Fruit fly (Drosophila melanogaster) whole organism, embryonic: ENCODE measurements around the gene CG9928.

Source experiments
- BEAF-32 ChIP-seq: fragments of 200-800 bp; sonication (Bioruptor generic); optimal IDR thresholded peaks from 3 replicates; lab custom pipeline; 2017; ENCODE audit warnings: missing biosample characterization, missing genetic modification characterization, mild to moderate bottlenecking, moderate library complexity, missing genetic modification reagents
- CG10959 ChIP-seq: fragments of 200-800 bp; sonication (Bioruptor generic); IDR thresholded peaks from 2 replicates; pipeline ENCODE4 v1.3.6; 2022; ENCODE audit warnings: missing biosample characterization, missing genetic modification characterization
- CG11560 ChIP-seq: fragments of 200-800 bp; sonication (Bioruptor generic); IDR thresholded peaks from 3 replicates; pipeline ENCODE4 v1.3.6; 2022; ENCODE audit warnings: missing biosample characterization, missing genetic modification characterization
- CG12391 ChIP-seq: fragments of 200-800 bp; sonication (Bioruptor generic); optimal IDR thresholded peaks from 3 replicates; lab custom pipeline; 2018; ENCODE audit warnings: missing biosample characterization, mild to moderate bottlenecking, missing genetic modification characterization, moderate library complexity
- CG13287 ChIP-seq: fragments of 200-800 bp; sonication (Bioruptor generic); IDR thresholded peaks from 2 replicates; pipeline ENCODE4 v1.3.6; 2022; ENCODE audit warnings: missing biosample characterization, missing genetic modification characterization; ENCODE audit not compliant: partially characterized antibody
- CG1647 ChIP-seq: fragments of 200-800 bp; sonication (Bioruptor generic); optimal IDR thresholded peaks from 3 replicates; lab custom pipeline; 2016; ENCODE audit warnings: missing biosample characterization, missing genetic modification characterization
- CG16779 ChIP-seq: fragments of 200-800 bp; sonication (Bioruptor generic); IDR thresholded peaks from 2 replicates; pipeline ENCODE4 v1.3.6; 2022; ENCODE audit warnings: missing biosample characterization, missing genetic modification characterization
- CG16863 ChIP-seq: fragments of 200-800 bp; sonication (Bioruptor generic); optimal IDR thresholded peaks from 3 replicates; lab custom pipeline; 2016; ENCODE audit warnings: missing biosample characterization, missing genetic modification characterization
- CG18476 ChIP-seq: fragments of 200-800 bp; sonication (Bioruptor generic); optimal IDR thresholded peaks from 2 replicates; lab custom pipeline; 2016; ENCODE audit warnings: missing biosample characterization, mild to moderate bottlenecking, missing genetic modification characterization
- CG18619 ChIP-seq: fragments of 200-800 bp; sonication (Bioruptor generic); optimal IDR thresholded peaks from 3 replicates; lab custom pipeline; 2017; ENCODE audit warnings: missing biosample characterization, mild to moderate bottlenecking, missing genetic modification characterization
- CG32532 ChIP-seq: fragments of 200-800 bp; sonication (Bioruptor generic); IDR thresholded peaks from 2 replicates; pipeline ENCODE4 v1.3.6; 2022; ENCODE audit warnings: missing biosample characterization, missing genetic modification characterization
- CG34422 ChIP-seq: fragments of 200-800 bp; sonication (Bioruptor generic); IDR thresholded peaks from 3 replicates; pipeline ENCODE4 v1.3.6; 2022; ENCODE audit warnings: missing biosample characterization, missing genetic modification characterization
- CG3995 ChIP-seq: fragments of 200-800 bp; sonication (Bioruptor generic); optimal IDR thresholded peaks from 3 replicates; lab custom pipeline; 2016; ENCODE audit warnings: missing biosample characterization, missing genetic modification characterization
- CG4282 ChIP-seq: fragments of 200-800 bp; sonication (Bioruptor generic); optimal IDR thresholded peaks from 2 replicates; lab custom pipeline; 2016; ENCODE audit warnings: missing biosample characterization, missing genetic modification characterization
- CG4360 ChIP-seq: fragments of 200-800 bp; sonication (Bioruptor generic); IDR thresholded peaks from 2 replicates; pipeline ENCODE4 v1.3.6; 2022; ENCODE audit warnings: missing biosample characterization, missing genetic modification characterization
- CG6254 ChIP-seq: fragments of 200-800 bp; sonication (Bioruptor generic); optimal IDR thresholded peaks from 3 replicates; lab custom pipeline; 2017; ENCODE audit warnings: mild to moderate bottlenecking, missing biosample characterization, missing genetic modification reagents, missing genetic modification characterization
- CG6854 ChIP-seq: fragments of 200-800 bp; sonication (Bioruptor generic); optimal IDR thresholded peaks from 3 replicates; lab custom pipeline; 2017; ENCODE audit warnings: missing biosample characterization, mild to moderate bottlenecking, missing genetic modification characterization
- CG7963 ChIP-seq: fragments of 200-800 bp; sonication (Bioruptor generic); IDR thresholded peaks from 3 replicates; pipeline ENCODE4 v1.3.6; 2022; ENCODE audit warnings: missing biosample characterization, missing genetic modification characterization; ENCODE audit not compliant: partially characterized antibody
- CTCF ChIP-seq: fragments of 200-800 bp; sonication (Bioruptor generic); optimal IDR thresholded peaks from 2 replicates; lab custom pipeline; 2017; ENCODE audit warnings: missing biosample characterization, mild to moderate bottlenecking, missing genetic modification characterization, moderate library complexity
- CrebB ChIP-seq: fragments of 200-800 bp; sonication (Bioruptor generic); optimal IDR thresholded peaks from 3 replicates; lab custom pipeline; 2018; ENCODE audit warnings: missing biosample characterization, mild to moderate bottlenecking, missing genetic modification characterization
- E2f2 ChIP-seq: fragments of 200-800 bp; sonication (Bioruptor generic); IDR thresholded peaks from 2 replicates; pipeline ENCODE4 v1.3.6; 2022; ENCODE audit warnings: missing biosample characterization, missing genetic modification characterization
- Ets65A ChIP-seq: fragments of 200-800 bp; sonication (Bioruptor generic); peaks from one replicate; lab custom pipeline; 2016; ENCODE audit warnings: missing biosample characterization, missing genetic modification characterization
- H15 ChIP-seq: fragments of 200-800 bp; sonication (Bioruptor generic); IDR thresholded peaks from 3 replicates; pipeline ENCODE4 v1.3.6; 2022; ENCODE audit warnings: missing biosample characterization, missing genetic modification characterization
- HLHmδ ChIP-seq: fragments of 200-800 bp; sonication (Bioruptor generic); optimal IDR thresholded peaks from 2 replicates; lab custom pipeline; 2018; ENCODE audit warnings: missing biosample characterization, mild to moderate bottlenecking, missing genetic modification characterization, moderate library complexity
- Hmr ChIP-seq: fragments of 200-800 bp; sonication (Bioruptor generic); optimal IDR thresholded peaks from 3 replicates; lab custom pipeline; 2017; ENCODE audit warnings: mild to moderate bottlenecking, missing biosample characterization, missing genetic modification reagents, missing genetic modification characterization
- Hr39 ChIP-seq: fragments of >200 bp; optimal IDR thresholded peaks from 2 replicates; lab custom pipeline; 2017
- Hsf ChIP-seq: fragments of 200-800 bp; sonication (Bioruptor generic); optimal IDR thresholded peaks from 3 replicates; lab custom pipeline; 2016; ENCODE audit warnings: missing biosample characterization, missing genetic modification characterization
- MESR4 ChIP-seq: fragments of 200-800 bp; sonication (Bioruptor generic); optimal IDR thresholded peaks from 2 replicates; lab custom pipeline; 2018; ENCODE audit warnings: missing biosample characterization, mild to moderate bottlenecking, missing genetic modification characterization, moderate library complexity
- Poxn ChIP-seq: fragments of 200-800 bp; sonication (Bioruptor generic); IDR thresholded peaks from 2 replicates; pipeline ENCODE4 v1.3.6; 2022; ENCODE audit warnings: missing biosample characterization, missing genetic modification characterization
- Rfx ChIP-seq: fragments of 200-800 bp; sonication (Bioruptor generic); IDR thresholded peaks from 2 replicates; pipeline ENCODE4 v1.3.6; 2022; ENCODE audit warnings: missing biosample characterization, missing genetic modification characterization
- Sin3A ChIP-seq: fragments of >200 bp; optimal IDR thresholded peaks from 2 replicates; lab custom pipeline; 2018
- Xrp1 ChIP-seq: fragments of 200-800 bp; sonication (Bioruptor generic); IDR thresholded peaks from 2 replicates; pipeline ENCODE4 v1.3.6; 2022; ENCODE audit warnings: missing biosample characterization, missing genetic modification characterization
- al ChIP-seq: fragments of 200-800 bp; sonication (Bioruptor generic); IDR thresholded peaks from 2 replicates; pipeline ENCODE4 v1.3.6; 2022; ENCODE audit warnings: missing biosample characterization, missing genetic modification characterization
- ci ChIP-seq: fragments of 200-800 bp; sonication (Bioruptor generic); IDR thresholded peaks from 3 replicates; pipeline ENCODE4 v1.3.6; 2022; ENCODE audit warnings: missing biosample characterization, missing genetic modification characterization
- crp ChIP-seq, 2 experiments: fragments of 200-800 bp; sonication (Bioruptor generic); optimal IDR thresholded peaks; 2 replicates in 1 of 2; 3 replicates in 1 of 2; lab custom pipeline; 2017; ENCODE audit warnings: missing biosample characterization in 2 of 2, missing genetic modification characterization in 2 of 2, mild to moderate bottlenecking in 1 of 2, moderate library complexity in 1 of 2
- dmrt11E ChIP-seq: fragments of 200-800 bp; sonication (Bioruptor generic); optimal IDR thresholded peaks from 3 replicates; lab custom pipeline; 2018; ENCODE audit warnings: missing biosample characterization, mild to moderate bottlenecking, missing genetic modification characterization, moderate library complexity
- ftz-f1 ChIP-seq: fragments of 200-800 bp; sonication (Bioruptor generic); optimal IDR thresholded peaks from 2 replicates; lab custom pipeline; 2016; ENCODE audit warnings: missing biosample characterization, missing genetic modification characterization
- gfzf ChIP-seq: fragments of 200-800 bp; sonication (Bioruptor generic); optimal IDR thresholded peaks from 2 replicates; lab custom pipeline; 2016; ENCODE audit warnings: missing biosample characterization, mild to moderate bottlenecking, missing genetic modification characterization, moderate library complexity
- gro ChIP-seq: fragments of 200-800 bp; sonication (Bioruptor generic); optimal IDR thresholded peaks from 2 replicates; lab custom pipeline; 2016; ENCODE audit warnings: missing biosample characterization, missing genetic modification characterization
- gsb-n ChIP-seq: fragments of 200-800 bp; sonication (Bioruptor generic); optimal IDR thresholded peaks from 3 replicates; lab custom pipeline; 2018; ENCODE audit warnings: missing biosample characterization, mild to moderate bottlenecking, missing genetic modification characterization
- ind ChIP-seq: fragments of 200-800 bp; sonication (Bioruptor generic); optimal IDR thresholded peaks from 3 replicates; lab custom pipeline; 2016; ENCODE audit warnings: missing biosample characterization, missing genetic modification characterization
- inv ChIP-seq: fragments of 200-800 bp; sonication (Bioruptor generic); IDR thresholded peaks from 2 replicates; pipeline ENCODE4 v1.3.6; 2022; ENCODE audit warnings: missing biosample characterization, missing genetic modification characterization; ENCODE audit not compliant: partially characterized antibody
- lilli ChIP-seq: fragments of 200-800 bp; sonication (Bioruptor generic); optimal IDR thresholded peaks from 3 replicates; lab custom pipeline; 2016; ENCODE audit warnings: missing biosample characterization, missing genetic modification characterization
- mam ChIP-seq: fragments of 200-800 bp; sonication (Bioruptor generic); optimal IDR thresholded peaks from 3 replicates; lab custom pipeline; 2016; ENCODE audit warnings: missing biosample characterization, missing genetic modification characterization
- peb ChIP-seq: fragments of 200-800 bp; sonication (Bioruptor generic); IDR thresholded peaks from 2 replicates; pipeline ENCODE4 v1.3.6; 2022; ENCODE audit warnings: missing biosample characterization, missing genetic modification characterization
- seq ChIP-seq: fragments of 200-800 bp; sonication (Bioruptor generic); IDR thresholded peaks from 2 replicates; pipeline ENCODE4 v1.3.6; 2022; ENCODE audit warnings: missing biosample characterization, missing genetic modification characterization
- stwl ChIP-seq: fragments of 200-800 bp; sonication (Bioruptor generic); optimal IDR thresholded peaks from 3 replicates; lab custom pipeline; 2018; ENCODE audit warnings: missing biosample characterization, mild to moderate bottlenecking, missing genetic modification characterization, moderate library complexity
- trem ChIP-seq: fragments of 200-800 bp; optimal IDR thresholded peaks from 3 replicates; lab custom pipeline; 2019; ENCODE audit warnings: missing biosample characterization, mild to moderate bottlenecking, missing genetic modification characterization, moderate library complexity
- unc-4 ChIP-seq: fragments of 200-800 bp; sonication (Bioruptor generic); IDR thresholded peaks from 2 replicates; pipeline ENCODE4 v1.3.6; 2022; ENCODE audit warnings: missing biosample characterization, missing genetic modification characterization; ENCODE audit not compliant: partially characterized antibody
- vfl ChIP-seq: fragments of 200-800 bp; sonication (Bioruptor generic); optimal IDR thresholded peaks from 2 replicates; lab custom pipeline; 2016; ENCODE audit warnings: missing biosample characterization, missing genetic modification characterization
- z ChIP-seq: fragments of 200-800 bp; sonication (Bioruptor generic); IDR thresholded peaks from 3 replicates; pipeline ENCODE4 v1.3.6; 2022; ENCODE audit warnings: missing biosample characterization, missing genetic modification characterization
- zen ChIP-seq: fragments of 200-800 bp; sonication (Bioruptor generic); optimal IDR thresholded peaks from 3 replicates; lab custom pipeline; 2018; ENCODE audit warnings: missing biosample characterization, mild to moderate bottlenecking, missing genetic modification characterization, moderate library complexity
- zfh1 ChIP-seq: fragments of 200-800 bp; sonication (Bioruptor generic); IDR thresholded peaks from 3 replicates; pipeline ENCODE4 v1.3.6; 2022; ENCODE audit warnings: missing biosample characterization, missing genetic modification characterization

The CG9928 gene

DNA sequence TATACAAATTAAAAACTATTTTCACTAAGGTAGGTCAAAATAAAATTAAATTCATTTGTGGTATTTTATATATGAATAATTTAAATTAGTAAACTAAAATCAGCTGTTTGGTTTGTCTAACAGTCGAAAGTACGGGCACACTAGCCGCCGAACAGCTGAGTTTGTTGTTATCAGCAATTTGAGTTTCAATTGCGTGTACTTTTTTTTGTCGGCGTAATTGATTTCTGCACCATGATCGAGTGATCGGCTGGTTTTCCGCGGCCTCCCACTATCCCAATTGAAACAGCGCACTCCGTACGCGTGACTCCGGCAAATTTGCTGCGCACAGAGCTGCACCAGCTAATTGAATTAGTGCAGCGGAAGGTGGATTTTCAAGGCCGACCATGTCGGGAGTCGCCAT is 36.4 kb upstream of the CG9928 start, which contains the start of gene Alg7 (continued):
- TF ChIP-seq CG16779 (GFP tag; lab: Robert Waterston, UW), result no peak
- no peak for TF ChIP-seq CG18476 (GFP tag; lab: Kevin White, UChicago)
- TF ChIP-seq al (GFP tag; lab: Robert Waterston, UW), result no peak
- peak; percentile 55; the same call in 1 of the 3 replicates for TF ChIP-seq CG34422
- TF ChIP-seq dmrt11E (tag; lab: Kevin White, UChicago), result no peak
- no peak for TF ChIP-seq Rfx (GFP tag; lab: Robert Waterston, UW)
- no peak for TF ChIP-seq CG6854 (GFP tag; lab: Kevin White, UChicago)
- TF ChIP-seq CG6254, result no peak
- TF ChIP-seq E2f2 (GFP tag; lab: Robert Waterston, UW), result peak; percentile 45
- no peak for TF ChIP-seq CG16863 (GFP tag; lab: Kevin White, UChicago)
- 0 out of 2 replicates have a peak, but pooled peaks have one; percentile 15 for TF ChIP-seq unc-4 (GFP tag; lab: Robert Waterston, UW)
- no peak for TF ChIP-seq ind (GFP tag; lab: Kevin White, UChicago)
- no peak for TF ChIP-seq Hmr (GFP tag; lab: Kevin White, UChicago)
- no peak for TF ChIP-seq gsb-n
- no peak for TF ChIP-seq Ets65A (GFP tag; lab: Kevin White, UChicago)
- peak; percentile 6 for TF ChIP-seq BEAF-32 (GFP tag; lab: Kevin White, UChicago)
- no peak for TF ChIP-seq CG18619
- no peak for TF ChIP-seq peb (GFP tag; lab: Robert Waterston, UW)
- no peak for TF ChIP-seq zfh1 (GFP tag; lab: Robert Waterston, UW)
- no peak for TF ChIP-seq CG12391 (tag; lab: Kevin White, UChicago)
- peak; percentile 43 for TF ChIP-seq gfzf
- TF ChIP-seq CrebB (tag; lab: Kevin White, UChicago), result no peak
- TF ChIP-seq Sin3A (lab: Kevin White, UChicago), result peak; percentile 1
- no peak for TF ChIP-seq CG4360
- peak; percentile 4 for TF ChIP-seq zen (tag; lab: Kevin White, UChicago)
- TF ChIP-seq CTCF (GFP tag; lab: Kevin White, UChicago), result no peak
- no peak for TF ChIP-seq Poxn (GFP tag; lab: Robert Waterston, UW)
- TF ChIP-seq gro (GFP tag; lab: Kevin White, UChicago), result no peak
- TF ChIP-seq z (GFP tag; lab: Robert Waterston, UW), result no peak
- TF ChIP-seq CG13287 (GFP tag; lab: Robert Waterston, UW), result peak; percentile 50
- peak; percentile 91 for TF ChIP-seq ftz-f1
- no peak for TF ChIP-seq Xrp1 (GFP tag; lab: Robert Waterston, UW)
- peak; percentile 16 for TF ChIP-seq stwl (tag; lab: Kevin White, UChicago)
- no peak for TF ChIP-seq CG4282 (GFP tag; lab: Kevin White, UChicago)
- TF ChIP-seq trem, result peak; percentile 21
- TF ChIP-seq CG11560 (tag; lab: Robert Waterston, UW), result no peak
- TF ChIP-seq crp (GFP tag; optimal IDR thresholded peaks at IDR 0.05; lab: Kevin White, UChicago), result peak; percentile 79 to 97
- 0 out of 3 replicates have a peak, but pooled peaks have one; percentile 10 for TF ChIP-seq ci (GFP tag; lab: Robert Waterston, UW)
- TF ChIP-seq H15 (GFP tag; lab: Robert Waterston, UW), result no peak
- no peak for TF ChIP-seq seq (GFP tag; lab: Robert Waterston, UW)
- no peak for TF ChIP-seq CG10959 (GFP tag; lab: Robert Waterston, UW)
- no peak for TF ChIP-seq CG1647
- TF ChIP-seq Hr39 (lab: Kevin White, UChicago), result no peak
- no peak for TF ChIP-seq CG3995 (GFP tag; lab: Kevin White, UChicago)
- TF ChIP-seq Hsf (GFP tag; lab: Kevin White, UChicago), result no peak
- TF ChIP-seq inv (GFP tag; lab: Robert Waterston, UW), result no peak
- TF ChIP-seq CG7963 (GFP tag; lab: Robert Waterston, UW), result no peak
- TF ChIP-seq MESR4, result peak; percentile 51
- TF ChIP-seq CG32532 (GFP tag; lab: Robert Waterston, UW), result no peak
- TF ChIP-seq vfl (GFP tag; lab: Kevin White, UChicago), result no peak
- no peak for TF ChIP-seq lilli (GFP tag; lab: Kevin White, UChicago)
- no peak for TF ChIP-seq mam (GFP tag; lab: Kevin White, UChicago)
- no peak for TF ChIP-seq HLHmδ (GFP tag; lab: Kevin White, UChicago)
